Worm (Caenorhabditis elegans): ENCODE data around the gene twk-45.

- TF ChIP-seq unc-42 (tag; optimal IDR thresholded peaks at IDR 0.05) (no peak), che-1 (tag; optimal IDR thresholded peaks at IDR 0.05) (no peak), fkh-10 (GFP tag; optimal IDR thresholded peaks at IDR 0.05) (no peak), pha-2 (tag; optimal IDR thresholded peaks at IDR 0.05) (no peak), K02D7.2 (tag; optimal IDR thresholded peaks at IDR 0.05) (no peak), pag-3 (tag; optimal IDR thresholded peaks at IDR 0.05; ENCODE audit: borderline replicate concordance) (no peak)
Observed at ce11 chrIII:2801800-2802515, at the start of gene twk-45, which contains the start of gene Y71H2AM.25.
